Fruit fly (Drosophila melanogaster) whole organism, embryonic: ENCODE results near the gene CG32259.

ENCODE experiments used
- Blimp-1 ChIP-seq: fragments of 200-800 bp; sonication (Bioruptor generic); optimal IDR thresholded peaks from 3 replicates; lab custom pipeline; 2018; ENCODE audit warnings: missing biosample characterization, missing genetic modification characterization, mild to moderate bottlenecking, moderate library complexity, missing genetic modification reagents
- C15 ChIP-seq: fragments of 200-800 bp; sonication (Bioruptor generic); IDR thresholded peaks from 3 replicates; pipeline ENCODE4 v1.3.6; 2022; ENCODE audit warnings: missing biosample characterization, missing genetic modification characterization
- CG11504 ChIP-seq: fragments of 200-800 bp; sonication (Bioruptor generic); optimal IDR thresholded peaks from 3 replicates; lab custom pipeline; 2019; ENCODE audit warnings: missing biosample characterization, mild to moderate bottlenecking, missing genetic modification characterization, moderate library complexity
- CG12104 ChIP-seq: fragments of 200-800 bp; sonication (Bioruptor generic); optimal IDR thresholded peaks from 3 replicates; lab custom pipeline; 2016; ENCODE audit warnings: missing biosample characterization, missing genetic modification characterization
- CG12391 ChIP-seq: fragments of 200-800 bp; sonication (Bioruptor generic); optimal IDR thresholded peaks from 3 replicates; lab custom pipeline; 2018; ENCODE audit warnings: missing biosample characterization, mild to moderate bottlenecking, missing genetic modification characterization, moderate library complexity
- CG12744 ChIP-seq: fragments of 200-800 bp; sonication (Bioruptor generic); optimal IDR thresholded peaks from 2 replicates; lab custom pipeline; 2016; ENCODE audit warnings: missing biosample characterization, missing genetic modification characterization
- CG17385 ChIP-seq: fragments of 200-800 bp; sonication (Bioruptor generic); optimal IDR thresholded peaks from 3 replicates; lab custom pipeline; 2018; ENCODE audit warnings: missing biosample characterization, mild to moderate bottlenecking, missing genetic modification characterization
- CG17612 ChIP-seq: fragments of 200-800 bp; sonication (Bioruptor generic); IDR thresholded peaks from 2 replicates; pipeline ENCODE4 v1.3.6; 2022; ENCODE audit warnings: missing biosample characterization, missing genetic modification characterization
- CG17912 ChIP-seq: fragments of 200-800 bp; sonication (Bioruptor generic); optimal IDR thresholded peaks from 2 replicates; lab custom pipeline; 2018; ENCODE audit warnings: missing biosample characterization, mild to moderate bottlenecking, missing genetic modification characterization
- CG18764 ChIP-seq: fragments of 200-800 bp; sonication (Bioruptor generic); optimal IDR thresholded peaks from 3 replicates; lab custom pipeline; 2016; ENCODE audit warnings: missing biosample characterization, missing genetic modification characterization
- CG3163 ChIP-seq: fragments of 200-800 bp; sonication (Bioruptor generic); optimal IDR thresholded peaks from 3 replicates; lab custom pipeline; 2016; ENCODE audit warnings: missing biosample characterization, missing genetic modification characterization
- CG43689 ChIP-seq: fragments of 200-800 bp; sonication (Bioruptor generic); IDR thresholded peaks from 2 replicates; pipeline ENCODE4 v1.3.6; 2022; ENCODE audit warnings: missing biosample characterization, missing genetic modification characterization
- CG7963 ChIP-seq: fragments of 200-800 bp; sonication (Bioruptor generic); IDR thresholded peaks from 3 replicates; pipeline ENCODE4 v1.3.6; 2022; ENCODE audit warnings: missing biosample characterization, missing genetic modification characterization; ENCODE audit not compliant: partially characterized antibody
- CG9215 ChIP-seq: fragments of 200-800 bp; sonication (Bioruptor generic); IDR thresholded peaks from 2 replicates; pipeline ENCODE4 v1.3.6; 2022; ENCODE audit warnings: missing biosample characterization, missing genetic modification characterization
- CG9817 ChIP-seq: fragments of 200-800 bp; sonication (Bioruptor generic); optimal IDR thresholded peaks from 2 replicates; lab custom pipeline; 2018; ENCODE audit warnings: missing biosample characterization, mild to moderate bottlenecking, missing genetic modification characterization, moderate library complexity
- CoRest ChIP-seq: fragments of 200-800 bp; sonication (Bioruptor generic); optimal IDR thresholded peaks from 3 replicates; lab custom pipeline; 2018; ENCODE audit warnings: missing biosample characterization, mild to moderate bottlenecking, missing genetic modification characterization, moderate library complexity
- Dek ChIP-seq: fragments of 200-800 bp; sonication (Bioruptor generic); optimal IDR thresholded peaks from 3 replicates; lab custom pipeline; 2019; ENCODE audit warnings: missing biosample characterization, mild to moderate bottlenecking, missing genetic modification characterization, moderate library complexity
- Gug ChIP-seq: fragments of 200-800 bp; sonication (Bioruptor generic); IDR thresholded peaks from 4 replicates; pipeline ENCODE4 v1.3.6; 2022; ENCODE audit warnings: missing biosample characterization, missing genetic modification characterization
- HLH3B ChIP-seq: fragments of 200-800 bp; sonication (Bioruptor generic); IDR thresholded peaks from 2 replicates; pipeline ENCODE4 v1.3.6; 2022; ENCODE audit warnings: missing biosample characterization, missing genetic modification characterization
- HmgD ChIP-seq: fragments of 200-800 bp; sonication (Bioruptor generic); optimal IDR thresholded peaks from 3 replicates; lab custom pipeline; 2016; ENCODE audit warnings: missing biosample characterization, missing genetic modification characterization
- Lim3 ChIP-seq: fragments of 200-800 bp; sonication (Bioruptor generic); IDR thresholded peaks from 2 replicates; pipeline ENCODE4 v1.3.6; 2022; ENCODE audit warnings: missing biosample characterization, missing genetic modification characterization
- Myb ChIP-seq: fragments of 200-800 bp; sonication (Bioruptor generic); optimal IDR thresholded peaks from 2 replicates; lab custom pipeline; 2016; ENCODE audit warnings: missing biosample characterization, missing genetic modification characterization
- NK7.1 ChIP-seq: fragments of 200-800 bp; sonication (Bioruptor generic); optimal IDR thresholded peaks from 3 replicates; lab custom pipeline; 2016; ENCODE audit warnings: missing biosample characterization, missing genetic modification characterization
- Nf-YC ChIP-seq: fragments of 200-800 bp; optimal IDR thresholded peaks from 3 replicates; lab custom pipeline; 2019; ENCODE audit warnings: missing biosample characterization, mild to moderate bottlenecking, missing genetic modification characterization, moderate library complexity
- Oli ChIP-seq: fragments of 200-800 bp; sonication (Bioruptor generic); optimal IDR thresholded peaks from 2 replicates; lab custom pipeline; 2018; ENCODE audit warnings: missing biosample characterization, mild to moderate bottlenecking, missing genetic modification characterization, moderate library complexity
- Rx ChIP-seq: fragments of 200-800 bp; sonication (Bioruptor generic); IDR thresholded peaks from 2 replicates; pipeline ENCODE4 v1.3.6; 2022; ENCODE audit warnings: missing biosample characterization, missing genetic modification characterization
- Xrp1 ChIP-seq: fragments of 200-800 bp; sonication (Bioruptor generic); IDR thresholded peaks from 2 replicates; pipeline ENCODE4 v1.3.6; 2022; ENCODE audit warnings: missing biosample characterization, missing genetic modification characterization
- cas ChIP-seq: fragments of 200-800 bp; sonication (Bioruptor generic); IDR thresholded peaks from 2 replicates; pipeline ENCODE4 v1.3.6; 2022; ENCODE audit warnings: missing biosample characterization, missing genetic modification characterization
- cg ChIP-seq: fragments of 200-800 bp; sonication (Bioruptor generic); optimal IDR thresholded peaks from 3 replicates; lab custom pipeline; 2019; ENCODE audit warnings: missing biosample characterization, mild to moderate bottlenecking, missing genetic modification characterization, moderate library complexity
- dati ChIP-seq: fragments of 200-800 bp; sonication (Bioruptor generic); IDR thresholded peaks from 2 replicates; pipeline ENCODE4 v1.3.6; 2022; ENCODE audit warnings: missing biosample characterization, missing genetic modification characterization
- dysf ChIP-seq: fragments of 200-800 bp; sonication (Bioruptor generic); IDR thresholded peaks from 3 replicates; pipeline ENCODE4 v1.3.6; 2022; ENCODE audit warnings: missing biosample characterization, missing genetic modification characterization
- en ChIP-seq: fragments of 200-800 bp; sonication (Bioruptor generic); optimal IDR thresholded peaks from 2 replicates; lab custom pipeline; 2016; ENCODE audit warnings: missing biosample characterization, missing genetic modification characterization
- exex ChIP-seq: fragments of 200-800 bp; sonication (Bioruptor generic); optimal IDR thresholded peaks from 4 replicates; lab custom pipeline; 2018; ENCODE audit warnings: missing biosample characterization, mild to moderate bottlenecking, missing genetic modification characterization, moderate library complexity
- ftz-f1 ChIP-seq: fragments of 200-800 bp; sonication (Bioruptor generic); optimal IDR thresholded peaks from 2 replicates; lab custom pipeline; 2016; ENCODE audit warnings: missing biosample characterization, missing genetic modification characterization
- gcm ChIP-seq: fragments of 200-800 bp; sonication (Bioruptor generic); optimal IDR thresholded peaks from 2 replicates; lab custom pipeline; 2019; ENCODE audit warnings: missing biosample characterization, mild to moderate bottlenecking, missing genetic modification characterization, moderate library complexity
- hb ChIP-seq: fragments of 200-800 bp; sonication (Bioruptor generic); IDR thresholded peaks from 3 replicates; pipeline ENCODE4 v1.3.6; 2022; ENCODE audit warnings: missing biosample characterization, missing genetic modification characterization; ENCODE audit not compliant: partially characterized antibody
- inv ChIP-seq: fragments of 200-800 bp; sonication (Bioruptor generic); IDR thresholded peaks from 2 replicates; pipeline ENCODE4 v1.3.6; 2022; ENCODE audit warnings: missing biosample characterization, missing genetic modification characterization; ENCODE audit not compliant: partially characterized antibody
- lmd ChIP-seq: fragments of 200-800 bp; sonication (Bioruptor generic); IDR thresholded peaks from 2 replicates; pipeline ENCODE4 v1.3.6; 2022; ENCODE audit warnings: missing biosample characterization, missing genetic modification characterization
- mld ChIP-seq: fragments of 200-800 bp; sonication (Bioruptor generic); IDR thresholded peaks from 3 replicates; pipeline ENCODE4 v1.3.6; 2022; ENCODE audit warnings: missing biosample characterization, missing genetic modification characterization; ENCODE audit not compliant: partially characterized antibody
- nmo ChIP-seq: fragments of 200-800 bp; sonication (Bioruptor generic); optimal IDR thresholded peaks from 2 replicates; lab custom pipeline; 2018; ENCODE audit warnings: missing biosample characterization, mild to moderate bottlenecking, missing genetic modification characterization, moderate library complexity
- oc ChIP-seq: fragments of 200-800 bp; sonication (Bioruptor generic); optimal IDR thresholded peaks from 2 replicates; lab custom pipeline; 2018; ENCODE audit warnings: missing biosample characterization, mild to moderate bottlenecking, missing genetic modification characterization, moderate library complexity
- psq ChIP-seq: fragments of 200-800 bp; sonication (Bioruptor generic); optimal IDR thresholded peaks from 2 replicates; lab custom pipeline; 2017; ENCODE audit warnings: missing biosample characterization, missing genetic modification characterization
- repo ChIP-seq: fragments of 200-800 bp; sonication (Bioruptor generic); optimal IDR thresholded peaks from 2 replicates; lab custom pipeline; 2016; ENCODE audit warnings: missing biosample characterization, missing genetic modification characterization
- slbo ChIP-seq: fragments of 200-800 bp; sonication (Bioruptor generic); IDR thresholded peaks from 2 replicates; pipeline ENCODE4 v1.3.6; 2022; ENCODE audit warnings: missing biosample characterization, missing genetic modification characterization
- slp2 ChIP-seq: fragments of 200-800 bp; sonication (Bioruptor generic); optimal IDR thresholded peaks from 2 replicates; lab custom pipeline; 2016; ENCODE audit warnings: missing biosample characterization, missing genetic modification characterization
- stwl ChIP-seq: fragments of 200-800 bp; sonication (Bioruptor generic); optimal IDR thresholded peaks from 3 replicates; lab custom pipeline; 2018; ENCODE audit warnings: missing biosample characterization, mild to moderate bottlenecking, missing genetic modification characterization, moderate library complexity
- tin ChIP-seq: fragments of 200-800 bp; sonication (Bioruptor generic); optimal IDR thresholded peaks from 3 replicates; lab custom pipeline; 2016; ENCODE audit warnings: missing biosample characterization, missing genetic modification characterization
- wek ChIP-seq: fragments of 200-800 bp; sonication (Bioruptor generic); optimal IDR thresholded peaks from 3 replicates; lab custom pipeline; 2018; ENCODE audit warnings: missing biosample characterization, mild to moderate bottlenecking, missing genetic modification characterization, moderate library complexity
- z ChIP-seq: fragments of 200-800 bp; sonication (Bioruptor generic); IDR thresholded peaks from 3 replicates; pipeline ENCODE4 v1.3.6; 2022; ENCODE audit warnings: missing biosample characterization, missing genetic modification characterization
- zf30C ChIP-seq: fragments of 200-800 bp; sonication (Bioruptor generic); optimal IDR thresholded peaks from 3 replicates; lab custom pipeline; 2018; ENCODE audit warnings: missing biosample characterization, mild to moderate bottlenecking, missing genetic modification characterization

The CG32259 gene

dm6 chr3L:4040247-4040925 lies 28.8 kb upstream of the CG32259 start, which contains the start of the genes CG11593 and Rcd5 (continued):
- TF ChIP-seq oc (no peak), exex (tag; lab: Kevin White, UChicago) (no peak), CG18764 (GFP tag; lab: Kevin White, UChicago) (peak; percentile 57), mld (GFP tag; lab: Robert Waterston, UW) (no peak), HmgD (GFP tag; lab: Kevin White, UChicago) (no peak), CoRest (tag; lab: Kevin White, UChicago) (peak; percentile 83), CG17912 (GFP tag; lab: Kevin White, UChicago) (no peak), z (GFP tag; lab: Robert Waterston, UW) (no peak), CG12744 (no peak), en (no peak), wek (GFP tag; lab: Kevin White, UChicago) (no peak), NK7.1 (no peak), slp2 (peak; percentile 9), hb (GFP tag; lab: Robert Waterston, UW) (no peak), tin (GFP tag; lab: Kevin White, UChicago) (peak; percentile 61), gcm (GFP tag; lab: Kevin White, UChicago) (no peak), Nf-YC (no peak), CG17612 (GFP tag; lab: Robert Waterston, UW) (no peak), Rx (GFP tag; lab: Robert Waterston, UW) (peak; percentile 52; the same call in 1 of the 2 replicates), CG17385 (GFP tag; lab: Kevin White, UChicago) (peak; percentile 48), psq (GFP tag; lab: Kevin White, UChicago) (peak; percentile 16), CG7963 (GFP tag; lab: Robert Waterston, UW) (no peak), stwl (peak; percentile 79), CG9215 (GFP tag; lab: Robert Waterston, UW) (peak; percentile 86), dati (no peak), Blimp-1 (no peak), zf30C (GFP tag; lab: Kevin White, UChicago) (peak; percentile 10), CG11504 (tag; lab: Kevin White, UChicago) (no peak), lmd (peak; percentile 81), repo (GFP tag; lab: Kevin White, UChicago) (no peak), C15 (no peak; the same call in 2 of the 3 replicates), CG9817 (tag; lab: Kevin White, UChicago) (peak; percentile 77), dysf (peak; percentile 83), nmo (GFP tag; lab: Kevin White, UChicago) (peak; percentile 89), Gug (GFP tag; lab: Robert Waterston, UW) (peak; percentile 85), Dek (tag; lab: Kevin White, UChicago) (no peak), HLH3B (peak; percentile 76), slbo (GFP tag; lab: Robert Waterston, UW) (peak; percentile 94), Xrp1 (GFP tag; lab: Robert Waterston, UW) (no peak; the same call in 1 of the 2 replicates), Myb (GFP tag; lab: Kevin White, UChicago) (no peak), ftz-f1 (GFP tag; lab: Kevin White, UChicago) (no peak), CG12391 (tag; lab: Kevin White, UChicago) (no peak), inv (GFP tag; lab: Robert Waterston, UW) (no peak), Lim3 (0 out of 2 replicates have a peak, but pooled peaks have one; percentile 14), cas (GFP tag; lab: Robert Waterston, UW) (peak; percentile 45; the same call in 1 of the 2 replicates), Oli (tag; lab: Kevin White, UChicago) (peak; percentile 59), CG12104 (GFP tag; lab: Kevin White, UChicago) (peak; percentile 20), CG43689 (GFP tag; lab: Robert Waterston, UW) (no peak), CG3163 (no peak), cg (GFP tag; lab: Kevin White, UChicago) (peak; percentile 72)
